Fruit fly (Drosophila melanogaster) whole organism, embryonic: Measurements from ENCODE around the gene ago.
A peak's percentile ranks its signal among the peaks of the same experiment; 100 is the strongest.

ENCODE experiments used
- CG10565 ChIP-seq: fragments of 200-800 bp; sonication (Bioruptor generic); optimal IDR thresholded peaks from 3 replicates; lab custom pipeline; 2016; ENCODE audit warnings: missing biosample characterization, mild to moderate bottlenecking, missing genetic modification characterization
- CG10959 ChIP-seq: fragments of 200-800 bp; sonication (Bioruptor generic); IDR thresholded peaks from 2 replicates; pipeline ENCODE4 v1.3.6; 2022; ENCODE audit warnings: missing biosample characterization, missing genetic modification characterization
- CG12299 ChIP-seq: fragments of 200-800 bp; sonication (Bioruptor generic); optimal IDR thresholded peaks from 2 replicates; lab custom pipeline; 2018; ENCODE audit warnings: missing biosample characterization, mild to moderate bottlenecking, missing genetic modification characterization
- CG12391 ChIP-seq: fragments of 200-800 bp; sonication (Bioruptor generic); optimal IDR thresholded peaks from 3 replicates; lab custom pipeline; 2018; ENCODE audit warnings: missing biosample characterization, mild to moderate bottlenecking, missing genetic modification characterization, moderate library complexity
- CG12942 ChIP-seq: fragments of 200-800 bp; sonication (Bioruptor generic); optimal IDR thresholded peaks from 3 replicates; lab custom pipeline; 2016; ENCODE audit warnings: missing biosample characterization, missing genetic modification characterization
- CG13123 ChIP-seq: fragments of 200-800 bp; sonication (Bioruptor generic); optimal IDR thresholded peaks from 2 replicates; lab custom pipeline; 2016; ENCODE audit warnings: missing biosample characterization, missing genetic modification characterization
- CG13894 ChIP-seq: fragments of 200-800 bp; sonication (Bioruptor generic); optimal IDR thresholded peaks from 3 replicates; lab custom pipeline; 2018; ENCODE audit warnings: missing biosample characterization, mild to moderate bottlenecking, missing genetic modification characterization, moderate library complexity
- CG14667 ChIP-seq: fragments of 200-800 bp; sonication (Bioruptor generic); IDR thresholded peaks from 2 replicates; pipeline ENCODE4 v1.3.6; 2022; ENCODE audit warnings: missing biosample characterization, missing genetic modification characterization
- CG14710 ChIP-seq: fragments of 200-800 bp; sonication (Bioruptor generic); optimal IDR thresholded peaks from 3 replicates; lab custom pipeline; 2019; ENCODE audit warnings: missing biosample characterization, mild to moderate bottlenecking, missing genetic modification characterization, moderate library complexity
- CG17912 ChIP-seq: fragments of 200-800 bp; sonication (Bioruptor generic); optimal IDR thresholded peaks from 2 replicates; lab custom pipeline; 2018; ENCODE audit warnings: missing biosample characterization, mild to moderate bottlenecking, missing genetic modification characterization
- CG1792 ChIP-seq: fragments of 200-800 bp; sonication (Bioruptor generic); optimal IDR thresholded peaks from 2 replicates; lab custom pipeline; 2016; ENCODE audit warnings: missing biosample characterization, missing genetic modification characterization
- CG18599 ChIP-seq: fragments of 200-800 bp; sonication (Bioruptor generic); optimal IDR thresholded peaks from 3 replicates; lab custom pipeline; 2017; ENCODE audit warnings: missing biosample characterization, missing genetic modification characterization, mild to moderate bottlenecking, moderate library complexity, missing genetic modification reagents
- CG18619 ChIP-seq: fragments of 200-800 bp; sonication (Bioruptor generic); optimal IDR thresholded peaks from 3 replicates; lab custom pipeline; 2017; ENCODE audit warnings: missing biosample characterization, mild to moderate bottlenecking, missing genetic modification characterization
- CG2120 ChIP-seq: fragments of 200-800 bp; sonication (Bioruptor generic); optimal IDR thresholded peaks from 3 replicates; lab custom pipeline; 2016; ENCODE audit warnings: missing biosample characterization, missing genetic modification characterization
- CG2712 ChIP-seq: fragments of 200-800 bp; optimal IDR thresholded peaks from 3 replicates; lab custom pipeline; 2019; ENCODE audit warnings: missing biosample characterization, mild to moderate bottlenecking, missing genetic modification characterization, moderate library complexity
- CG32772 ChIP-seq: fragments of 200-800 bp; sonication (Bioruptor generic); IDR thresholded peaks from 2 replicates; pipeline ENCODE4 v1.3.6; 2022; ENCODE audit warnings: missing biosample characterization, missing genetic modification characterization
- CG34224 ChIP-seq: fragments of 200-800 bp; sonication (Bioruptor generic); IDR thresholded peaks from 3 replicates; pipeline ENCODE4 v1.3.6; 2022; ENCODE audit warnings: missing biosample characterization, missing genetic modification characterization; ENCODE audit not compliant: partially characterized antibody
- CG34376 ChIP-seq: fragments of 200-800 bp; sonication (Bioruptor generic); optimal IDR thresholded peaks from 2 replicates; lab custom pipeline; 2018; ENCODE audit warnings: missing biosample characterization, mild to moderate bottlenecking, missing genetic modification characterization
- CG6813 ChIP-seq: fragments of 200-800 bp; sonication (Bioruptor generic); optimal IDR thresholded peaks from 2 replicates; lab custom pipeline; 2017; ENCODE audit warnings: missing biosample characterization, missing genetic modification characterization, mild to moderate bottlenecking, moderate library complexity, missing genetic modification reagents
- CG8765 ChIP-seq: fragments of 200-800 bp; sonication (Bioruptor generic); IDR thresholded peaks from 2 replicates; pipeline ENCODE4 v1.3.6; 2022; ENCODE audit warnings: missing biosample characterization, missing genetic modification characterization
- CG9215 ChIP-seq: fragments of 200-800 bp; sonication (Bioruptor generic); IDR thresholded peaks from 2 replicates; pipeline ENCODE4 v1.3.6; 2022; ENCODE audit warnings: missing biosample characterization, missing genetic modification characterization
- CHES-1-like ChIP-seq: fragments of 200-800 bp; sonication (Bioruptor generic); optimal IDR thresholded peaks from 2 replicates; lab custom pipeline; 2016; ENCODE audit warnings: missing biosample characterization, missing genetic modification characterization
- CoRest ChIP-seq: fragments of 200-800 bp; sonication (Bioruptor generic); optimal IDR thresholded peaks from 3 replicates; lab custom pipeline; 2018; ENCODE audit warnings: missing biosample characterization, mild to moderate bottlenecking, missing genetic modification characterization, moderate library complexity
- D ChIP-seq, 2 experiments: fragments of 200-800 bp in 1 of 2; fragments of >200 bp in 1 of 2; sonication (Bioruptor generic) in 1 of 2; optimal IDR thresholded peaks; 2 replicates in 1 of 2; 3 replicates in 1 of 2; lab custom pipeline; 2017; ENCODE audit warnings: mild to moderate bottlenecking in 1 of 2, missing biosample characterization in 1 of 2, missing genetic modification characterization in 1 of 2, missing genetic modification reagents in 1 of 2
- Deaf1 ChIP-seq: fragments of 200-800 bp; optimal IDR thresholded peaks from 3 replicates; lab custom pipeline; 2019; ENCODE audit warnings: missing biosample characterization, mild to moderate bottlenecking, missing genetic modification characterization, moderate library complexity
- Dfd ChIP-seq, 2 experiments: fragments of >200 bp; optimal IDR thresholded peaks; 2 replicates each; lab custom pipeline; 2017; ENCODE audit warnings: missing biosample characterization in 2 of 2, missing genetic modification characterization in 2 of 2
- NC2α ChIP-seq: fragments of 200-800 bp; sonication (Bioruptor generic); optimal IDR thresholded peaks from 2 replicates; lab custom pipeline; 2016; ENCODE audit warnings: missing biosample characterization, missing genetic modification characterization
- Optix ChIP-seq: fragments of 200-800 bp; sonication (Bioruptor generic); IDR thresholded peaks from 3 replicates; pipeline ENCODE4 v1.3.6; 2022; ENCODE audit warnings: missing biosample characterization, missing genetic modification characterization
- PHDP ChIP-seq: fragments of 200-800 bp; sonication (Bioruptor generic); optimal IDR thresholded peaks from 3 replicates; lab custom pipeline; 2018; ENCODE audit warnings: missing biosample characterization, mild to moderate bottlenecking, missing genetic modification characterization, moderate library complexity
- Sry-β ChIP-seq: fragments of 200-800 bp; sonication (Bioruptor generic); optimal IDR thresholded peaks from 2 replicates; lab custom pipeline; 2018; ENCODE audit warnings: missing biosample characterization, mild to moderate bottlenecking, missing genetic modification characterization, moderate library complexity
- Ssrp ChIP-seq: fragments of 200-800 bp; sonication (Bioruptor generic); optimal IDR thresholded peaks from 2 replicates; lab custom pipeline; 2018; ENCODE audit warnings: missing biosample characterization, mild to moderate bottlenecking, missing genetic modification characterization, moderate library complexity
- chm ChIP-seq: fragments of 200-800 bp; sonication (Bioruptor generic); IDR thresholded peaks from 2 replicates; pipeline ENCODE4 v1.3.6; 2022; ENCODE audit warnings: missing biosample characterization, missing genetic modification characterization
- crc ChIP-seq: fragments of 200-800 bp; sonication (Bioruptor generic); optimal IDR thresholded peaks from 2 replicates; lab custom pipeline; 2016; ENCODE audit warnings: missing biosample characterization, missing genetic modification characterization
- da ChIP-seq: fragments of 200-800 bp; sonication (Bioruptor generic); optimal IDR thresholded peaks from 2 replicates; lab custom pipeline; 2016; ENCODE audit warnings: missing biosample characterization, missing genetic modification characterization
- exex ChIP-seq: fragments of 200-800 bp; sonication (Bioruptor generic); optimal IDR thresholded peaks from 4 replicates; lab custom pipeline; 2018; ENCODE audit warnings: missing biosample characterization, mild to moderate bottlenecking, missing genetic modification characterization, moderate library complexity
- gem ChIP-seq: fragments of 200-800 bp; sonication (Bioruptor generic); optimal IDR thresholded peaks from 2 replicates; lab custom pipeline; 2019; ENCODE audit warnings: missing biosample characterization, mild to moderate bottlenecking, missing genetic modification characterization, moderate library complexity
- gfzf ChIP-seq: fragments of 200-800 bp; sonication (Bioruptor generic); optimal IDR thresholded peaks from 2 replicates; lab custom pipeline; 2016; ENCODE audit warnings: missing biosample characterization, mild to moderate bottlenecking, missing genetic modification characterization, moderate library complexity
- lilli ChIP-seq: fragments of 200-800 bp; sonication (Bioruptor generic); optimal IDR thresholded peaks from 3 replicates; lab custom pipeline; 2016; ENCODE audit warnings: missing biosample characterization, missing genetic modification characterization
- maf-S ChIP-seq: fragments of 200-800 bp; sonication (Bioruptor generic); optimal IDR thresholded peaks from 2 replicates; lab custom pipeline; 2016; ENCODE audit warnings: missing biosample characterization, missing genetic modification characterization
- nau ChIP-seq: fragments of 200-800 bp; sonication (Bioruptor generic); optimal IDR thresholded peaks from 3 replicates; lab custom pipeline; 2017; ENCODE audit warnings: missing biosample characterization, mild to moderate bottlenecking, missing genetic modification characterization, missing genetic modification reagents
- p53 ChIP-seq: fragments of 200-800 bp; sonication (Bioruptor generic); optimal IDR thresholded peaks from 2 replicates; lab custom pipeline; 2016; ENCODE audit warnings: missing biosample characterization, missing genetic modification characterization
- peb ChIP-seq: fragments of 200-800 bp; sonication (Bioruptor generic); IDR thresholded peaks from 2 replicates; pipeline ENCODE4 v1.3.6; 2022; ENCODE audit warnings: missing biosample characterization, missing genetic modification characterization
- pfk ChIP-seq: fragments of 200-800 bp; sonication (Bioruptor generic); optimal IDR thresholded peaks from 2 replicates; lab custom pipeline; 2018; ENCODE audit warnings: missing biosample characterization, mild to moderate bottlenecking, missing genetic modification characterization, moderate library complexity
- repo ChIP-seq: fragments of 200-800 bp; sonication (Bioruptor generic); optimal IDR thresholded peaks from 2 replicates; lab custom pipeline; 2016; ENCODE audit warnings: missing biosample characterization, missing genetic modification characterization
- rib ChIP-seq: fragments of 200-800 bp; sonication (Bioruptor generic); IDR thresholded peaks from 2 replicates; pipeline ENCODE4 v1.3.6; 2022; ENCODE audit warnings: missing biosample characterization, missing genetic modification characterization
- sd ChIP-seq: fragments of 200-800 bp; sonication (Bioruptor generic); optimal IDR thresholded peaks from 3 replicates; lab custom pipeline; 2018; ENCODE audit warnings: missing biosample characterization, mild to moderate bottlenecking, missing genetic modification characterization, moderate library complexity
- sima ChIP-seq: fragments of 200-800 bp; sonication (Bioruptor generic); optimal IDR thresholded peaks from 2 replicates; lab custom pipeline; 2016; ENCODE audit warnings: missing biosample characterization, missing genetic modification characterization
- unc-4 ChIP-seq: fragments of 200-800 bp; sonication (Bioruptor generic); IDR thresholded peaks from 2 replicates; pipeline ENCODE4 v1.3.6; 2022; ENCODE audit warnings: missing biosample characterization, missing genetic modification characterization; ENCODE audit not compliant: partially characterized antibody
- vnd ChIP-seq: fragments of 200-800 bp; sonication (Bioruptor generic); IDR thresholded peaks from 3 replicates; pipeline ENCODE4 v1.3.6; 2022; ENCODE audit warnings: missing biosample characterization, missing genetic modification characterization; ENCODE audit not compliant: partially characterized antibody

The ago gene

dm6 chr3L:4230357-4230901 is 23.7 kb downstream of the ago start (continued):
- TF ChIP-seq CG17912 (GFP tag; lab: Kevin White, UChicago) (peak; percentile 35), CG13894 (tag; lab: Kevin White, UChicago) (no peak), Optix (GFP tag; lab: Robert Waterston, UW) (peak; percentile 88), CG1792 (GFP tag; lab: Kevin White, UChicago) (peak; percentile 77), nau (GFP tag; lab: Kevin White, UChicago) (peak; percentile 84), Sry-β (peak; percentile 62), exex (tag; lab: Kevin White, UChicago) (peak; percentile 36), CG34224 (no peak), p53 (GFP tag; lab: Kevin White, UChicago) (peak; percentile 83), CG14710 (tag; lab: Kevin White, UChicago) (peak; percentile 97), CG14667 (GFP tag; lab: Robert Waterston, UW) (peak; percentile 86), rib (GFP tag; lab: Robert Waterston, UW) (no peak), Dfd (GFP tag; optimal IDR thresholded peaks at IDR 0.05; lab: Kevin White, UChicago) (no peak), CG34376 (GFP tag; lab: Kevin White, UChicago) (peak; percentile 26), da (GFP tag; lab: Kevin White, UChicago) (peak; percentile 76), maf-S (GFP tag; lab: Kevin White, UChicago) (peak; percentile 82), CG12942 (GFP tag; lab: Kevin White, UChicago) (peak; percentile 91), CG6813 (GFP tag; lab: Kevin White, UChicago) (peak; percentile 88), CG8765 (peak; percentile 87), gem (tag; lab: Kevin White, UChicago) (peak; percentile 96), Ssrp (tag; lab: Kevin White, UChicago) (peak; percentile 96), vnd (GFP tag; lab: Robert Waterston, UW) (no peak), CG2712 (peak; percentile 98), CG12299 (tag; lab: Kevin White, UChicago) (peak; percentile 80), repo (GFP tag; lab: Kevin White, UChicago) (peak; percentile 93), peb (peak; percentile 92), D (optimal IDR thresholded peaks at IDR 0.05; lab: Kevin White, UChicago) (no peak), D (GFP tag; optimal IDR thresholded peaks at IDR 0.05; lab: Kevin White, UChicago) (peak; percentile 98), CG18619 (peak; percentile 89), PHDP (tag; lab: Kevin White, UChicago) (peak; percentile 89), CG32772 (peak; percentile 87), lilli (GFP tag; lab: Kevin White, UChicago) (peak; percentile 85), CG18599 (peak; percentile 80), CG10565 (peak; percentile 66), CG2120 (GFP tag; lab: Kevin White, UChicago) (peak; percentile 43), CG10959 (GFP tag; lab: Robert Waterston, UW) (peak; percentile 95), CG9215 (GFP tag; lab: Robert Waterston, UW) (peak; percentile 73), gfzf (peak; percentile 4), CG12391 (tag; lab: Kevin White, UChicago) (peak; percentile 96), Deaf1 (tag; lab: Kevin White, UChicago) (peak; percentile 64), CHES-1-like (GFP tag; lab: Kevin White, UChicago) (peak; percentile 89), pfk (GFP tag; lab: Kevin White, UChicago) (peak; percentile 54), NC2α (GFP tag; lab: Kevin White, UChicago) (peak; percentile 93), chm (GFP tag; lab: Robert Waterston, UW) (peak; percentile 81), crc (GFP tag; lab: Kevin White, UChicago) (peak; percentile 84), CG13123 (GFP tag; lab: Kevin White, UChicago) (peak; percentile 83), CoRest (tag; lab: Kevin White, UChicago) (peak; percentile 95), sd (tag; lab: Kevin White, UChicago) (peak; percentile 51), sima (peak; percentile 14), unc-4 (GFP tag; lab: Robert Waterston, UW) (no peak)
